Worm (Caenorhabditis elegans): Measurements from ENCODE around the gene ced-5.
A peak's percentile ranks its signal among the peaks of the same experiment; 100 is the strongest.

The ced-5 gene

ce11 chrIV:10503750-10504232 lies 19.9 kb downstream of the ced-5 start:
- TF ChIP-seq nhr-237 (tag; optimal IDR thresholded peaks at IDR 0.05) (no peak), skn-1 (tag; optimal IDR thresholded peaks at IDR 0.05) (peak; percentile 25), tbx-2 (tag; optimal IDR thresholded peaks at IDR 0.05) (peak; percentile 50), lsy-12 (tag; optimal IDR thresholded peaks at IDR 0.05) (peak; percentile 23), elt-2 (tag; optimal IDR thresholded peaks at IDR 0.05) (peak; percentile 41), fkh-10 (GFP tag; optimal IDR thresholded peaks at IDR 0.05) (peak; percentile 90), ceh-28 (tag; optimal IDR thresholded peaks at IDR 0.05) (peak; percentile 81), pha-4 (tag; optimal IDR thresholded peaks at IDR 0.05) (peak; percentile 84), fos-1 (tag; optimal IDR thresholded peaks at IDR 0.05) (no peak), snpc-4 (tag; optimal IDR thresholded peaks at IDR 0.05) (peak; percentile 31), lin-39 (tag; optimal IDR thresholded peaks at IDR 0.05) (peak; percentile 77), daf-12 (tag; optimal IDR thresholded peaks at IDR 0.05) (no peak), nfya-1 (tag; optimal IDR thresholded peaks at IDR 0.05; ENCODE audit: insufficient read depth) (peak; percentile 83), hmg-11 (tag; optimal IDR thresholded peaks at IDR 0.05) (peak; percentile 62), elt-3 (tag; optimal IDR thresholded peaks at IDR 0.05) (no peak), mdl-1 (tag; optimal IDR thresholded peaks at IDR 0.05) (no peak), lin-15B (tag; optimal IDR thresholded peaks at IDR 0.05) (peak; percentile 34), eor-1 (tag; optimal IDR thresholded peaks at IDR 0.05) (no peak), ceh-9 (tag; optimal IDR thresholded peaks at IDR 0.05) (no peak)

ce11 chrIV:10505016-10505415 lies 21.1 kb downstream of the ced-5 start:
- TF ChIP-seq ztf-4 (tag; optimal IDR thresholded peaks at IDR 0.05), result no peak
- TF ChIP-seq nhr-67 (tag; optimal IDR thresholded peaks at IDR 0.05), result no peak
- TF ChIP-seq ceh-16 (tag; optimal IDR thresholded peaks at IDR 0.05), result no peak
- TF ChIP-seq snpc-4 (tag; optimal IDR thresholded peaks at IDR 0.05), result no peak
- TF ChIP-seq mdl-1 (tag; optimal IDR thresholded peaks at IDR 0.05), result no peak
- TF ChIP-seq fkh-10 (GFP tag; optimal IDR thresholded peaks at IDR 0.05), result no peak
- TF ChIP-seq aly-2 (tag; optimal IDR thresholded peaks at IDR 0.05), result no peak
- peak; percentile 14 for TF ChIP-seq egl-5 (tag; optimal IDR thresholded peaks at IDR 0.05)

- TF ChIP-seq nfya-1 (tag; optimal IDR thresholded peaks at IDR 0.05; ENCODE audit: insufficient read depth) (peak; percentile 29), nhr-77 (tag; optimal IDR thresholded peaks at IDR 0.05) (no peak), pqm-1 (tag; optimal IDR thresholded peaks at IDR 0.05) (peak; percentile 63), elt-2 (tag; optimal IDR thresholded peaks at IDR 0.05) (peak; percentile 53)
Observed at ce11 chrIV:10506016-10506415, 22.1 kb downstream of the ced-5 start.

- no peak for TF ChIP-seq egl-27 (tag; optimal IDR thresholded peaks at IDR 0.05)
- no peak for TF ChIP-seq eor-1 (tag; optimal IDR thresholded peaks at IDR 0.05)
- TF ChIP-seq ceh-9 (tag; optimal IDR thresholded peaks at IDR 0.05), result no peak
- TF ChIP-seq ZK546.5 (tag; optimal IDR thresholded peaks at IDR 0.05), result no peak
- TF ChIP-seq hmg-11 (tag; optimal IDR thresholded peaks at IDR 0.05), result peak; percentile 5
- peak; percentile 55 for TF ChIP-seq nfya-1 (tag; optimal IDR thresholded peaks at IDR 0.05; ENCODE audit: insufficient read depth)
- TF ChIP-seq fkh-10 (GFP tag; optimal IDR thresholded peaks at IDR 0.05), result peak; percentile 86
- TF ChIP-seq pqm-1 (tag; optimal IDR thresholded peaks at IDR 0.05), result no peak
Observed at ce11 chrIV:10507586-10507985, 23.7 kb downstream of the ced-5 start.

- peak; percentile 8 for TF ChIP-seq nfya-1 (tag; optimal IDR thresholded peaks at IDR 0.05; ENCODE audit: insufficient read depth)
- no peak for TF ChIP-seq fkh-2 (tag; optimal IDR thresholded peaks at IDR 0.05)
- peak; percentile 77 for TF ChIP-seq jun-1 (tag; optimal IDR thresholded peaks at IDR 0.05)
- peak; percentile 90 for TF ChIP-seq pqm-1 (tag; optimal IDR thresholded peaks at IDR 0.05)
- TF ChIP-seq elt-2 (tag; optimal IDR thresholded peaks at IDR 0.05), result peak; percentile 94
- peak; percentile 84 for TF ChIP-seq pha-4 (tag; optimal IDR thresholded peaks at IDR 0.05)
Observed at ce11 chrIV:10511432-10511831, 27.5 kb downstream of the ced-5 start.

DNA sequence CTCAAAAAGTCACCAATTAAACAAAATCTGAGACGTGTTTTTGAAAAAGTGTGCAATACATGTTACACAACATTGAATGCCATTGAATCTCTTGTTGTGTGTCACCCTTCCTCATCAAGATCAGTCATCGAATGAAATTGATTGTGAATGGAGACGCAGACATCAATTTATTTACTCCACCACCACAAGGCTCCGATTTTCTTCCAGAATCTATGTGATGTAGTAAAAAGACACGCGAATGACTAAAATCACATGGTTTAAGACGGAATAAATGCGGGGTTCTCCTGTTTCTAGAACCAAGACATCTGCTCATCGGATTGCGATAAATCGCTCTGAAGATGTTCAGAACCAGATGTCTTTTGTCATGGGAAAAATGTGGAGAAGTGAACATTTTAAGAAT lies 28.8 kb downstream of the ced-5 start:
- TF ChIP-seq nhr-12 (tag; optimal IDR thresholded peaks at IDR 0.05) (no peak), ceh-28 (tag; optimal IDR thresholded peaks at IDR 0.05) (no peak), nhr-43 (tag; optimal IDR thresholded peaks at IDR 0.05; ENCODE audit: poor library complexity, severe bottlenecking) (no peak), jun-1 (tag; optimal IDR thresholded peaks at IDR 0.05) (no peak), tbx-2 (tag; optimal IDR thresholded peaks at IDR 0.05) (no peak), sea-2 (GFP tag; optimal IDR thresholded peaks at IDR 0.05) (no peak), mdl-1 (tag; optimal IDR thresholded peaks at IDR 0.05) (no peak), unc-62 (GFP tag; optimal IDR thresholded peaks at IDR 0.05) (no peak), ceh-16 (tag; optimal IDR thresholded peaks at IDR 0.05) (no peak), eor-1 (tag; optimal IDR thresholded peaks at IDR 0.05) (no peak), nfya-1 (tag; optimal IDR thresholded peaks at IDR 0.05; ENCODE audit: insufficient read depth) (peak; percentile 26), egl-27 (tag; optimal IDR thresholded peaks at IDR 0.05) (no peak), lin-39 (tag; optimal IDR thresholded peaks at IDR 0.05) (peak; percentile 45), zag-1 (tag; optimal IDR thresholded peaks at IDR 0.05) (no peak), nhr-77 (tag; optimal IDR thresholded peaks at IDR 0.05) (no peak), mml-1 (tag; optimal IDR thresholded peaks at IDR 0.05) (no peak), elt-3 (tag; optimal IDR thresholded peaks at IDR 0.05) (no peak), ceh-9 (tag; optimal IDR thresholded peaks at IDR 0.05) (no peak), ztf-11 (tag; optimal IDR thresholded peaks at IDR 0.05) (no peak), egl-5 (tag; optimal IDR thresholded peaks at IDR 0.05) (peak; percentile 64), ZK546.5 (tag; optimal IDR thresholded peaks at IDR 0.05) (no peak), lin-15B (tag; optimal IDR thresholded peaks at IDR 0.05) (no peak), nhr-25 (tag; optimal IDR thresholded peaks at IDR 0.05) (no peak), nhr-76 (tag; optimal IDR thresholded peaks at IDR 0.05) (no peak)
